Worm (Caenorhabditis elegans): ENCODE results near the gene eftu-2.

- no peak for TF ChIP-seq lsy-2 (tag; optimal IDR thresholded peaks at IDR 0.05)
- no peak for TF ChIP-seq ces-1 (GFP tag; optimal IDR thresholded peaks at IDR 0.05)
- no peak for TF ChIP-seq snpc-4 (tag; optimal IDR thresholded peaks at IDR 0.05)
- TF ChIP-seq nhr-12 (tag; optimal IDR thresholded peaks at IDR 0.05), result no peak
- no peak for TF ChIP-seq nhr-76 (tag; optimal IDR thresholded peaks at IDR 0.05)
- no peak for TF ChIP-seq ztf-11 (tag; optimal IDR thresholded peaks at IDR 0.05)
- TF ChIP-seq pha-4 (tag; optimal IDR thresholded peaks at IDR 0.05), result no peak
- no peak for TF ChIP-seq lin-13 (tag; optimal IDR thresholded peaks at IDR 0.05)
These were observed 47.8 kb upstream of the eftu-2 start for ce11 chrIII:5961560-5961959.

Data from whole organism, mixed stage, embryonic.